Fruit fly (Drosophila melanogaster) whole organism, adult: ENCODE measurements around the gene CG13689.

Experiments used
- CG11617 ChIP-seq: fragments of 200-800 bp; sonication (Bioruptor generic); optimal IDR thresholded peaks from 2 replicates; lab custom pipeline; 2017; ENCODE audit warnings: mild to moderate bottlenecking, missing biosample characterization, missing genetic modification reagents, missing genetic modification characterization
- CG12768 ChIP-seq: fragments of 200-800 bp; sonication (Bioruptor generic); optimal IDR thresholded peaks from 2 replicates; lab custom pipeline; 2017; ENCODE audit warnings: missing biosample characterization, missing genetic modification characterization, mild to moderate bottlenecking, moderate library complexity, missing genetic modification reagents
- CG14711 ChIP-seq: fragments of 200-800 bp; sonication (Bioruptor generic); optimal IDR thresholded peaks from 2 replicates; lab custom pipeline; 2018; ENCODE audit warnings: missing biosample characterization, mild to moderate bottlenecking, missing genetic modification characterization, moderate library complexity
- CG1620 ChIP-seq: fragments of 200-800 bp; sonication (Bioruptor generic); optimal IDR thresholded peaks from 2 replicates; lab custom pipeline; 2016; ENCODE audit warnings: missing biosample characterization, missing genetic modification characterization
- CG33017 ChIP-seq: fragments of 200-800 bp; sonication (Bioruptor generic); optimal IDR thresholded peaks from 2 replicates; lab custom pipeline; 2018; ENCODE audit warnings: missing biosample characterization, mild to moderate bottlenecking, missing genetic modification characterization, moderate library complexity
- CG5204 ChIP-seq: fragments of 200-800 bp; sonication (Bioruptor generic); optimal IDR thresholded peaks from 2 replicates; lab custom pipeline; 2016; ENCODE audit warnings: missing biosample characterization, missing genetic modification characterization
- CG7045 ChIP-seq: fragments of 200-800 bp; sonication (Bioruptor generic); optimal IDR thresholded peaks from 2 replicates; lab custom pipeline; 2017; ENCODE audit warnings: missing biosample characterization, mild to moderate bottlenecking, missing genetic modification characterization
- CG7101 ChIP-seq: fragments of 200-800 bp; sonication (Bioruptor generic); optimal IDR thresholded peaks from 2 replicates; lab custom pipeline; 2018; ENCODE audit warnings: missing biosample characterization, mild to moderate bottlenecking, missing genetic modification characterization, moderate library complexity
- Clk ChIP-seq: fragments of 200-800 bp; sonication (Bioruptor generic); optimal IDR thresholded peaks from 2 replicates; lab custom pipeline; 2017; ENCODE audit warnings: missing biosample characterization, missing genetic modification characterization
- Crg-1 ChIP-seq: fragments of 200-800 bp; sonication (Bioruptor generic); optimal IDR thresholded peaks from 2 replicates; lab custom pipeline; 2016; ENCODE audit warnings: missing biosample characterization, missing genetic modification characterization
- Hr96 ChIP-seq: fragments of 200-800 bp; sonication (Bioruptor generic); optimal IDR thresholded peaks from 2 replicates; lab custom pipeline; 2016; ENCODE audit warnings: missing biosample characterization, missing genetic modification characterization
- Mnt ChIP-seq: fragments of 200-800 bp; sonication (Bioruptor generic); optimal IDR thresholded peaks from 2 replicates; lab custom pipeline; 2016; ENCODE audit warnings: missing biosample characterization, mild to moderate bottlenecking, missing genetic modification characterization
- bab1 ChIP-seq: fragments of 200-800 bp; sonication (Bioruptor generic); optimal IDR thresholded peaks from 3 replicates; lab custom pipeline; 2019; ENCODE audit warnings: missing biosample characterization, mild to moderate bottlenecking, missing genetic modification characterization, moderate library complexity
- cic ChIP-seq: fragments of 200-800 bp; sonication (Bioruptor generic); optimal IDR thresholded peaks from 2 replicates; lab custom pipeline; 2017; ENCODE audit warnings: missing biosample characterization, mild to moderate bottlenecking, missing genetic modification characterization, moderate library complexity
- cnc ChIP-seq, 2 experiments: fragments of >200 bp; optimal IDR thresholded peaks; 2 replicates each; lab custom pipeline; 2017
- kay ChIP-seq: fragments of 200-800 bp; sonication (Bioruptor generic); peaks from one replicate; lab custom pipeline; 2016; ENCODE audit warnings: missing biosample characterization, missing genetic modification characterization, borderline replicate concordance
- ovo ChIP-seq: fragments of 200-800 bp; sonication (Bioruptor generic); optimal IDR thresholded peaks from 2 replicates; lab custom pipeline; 2016; ENCODE audit warnings: missing biosample characterization, missing genetic modification characterization
- pad ChIP-seq: fragments of 200-800 bp; sonication (Bioruptor generic); optimal IDR thresholded peaks from 3 replicates; lab custom pipeline; 2017; ENCODE audit warnings: missing biosample characterization, missing genetic modification characterization, mild to moderate bottlenecking, moderate library complexity, missing genetic modification reagents
- tj ChIP-seq: fragments of 200-800 bp; sonication (Bioruptor generic); optimal IDR thresholded peaks from 3 replicates; lab custom pipeline; 2017; ENCODE audit warnings: missing biosample characterization, mild to moderate bottlenecking, missing genetic modification characterization, moderate library complexity
- toe ChIP-seq: fragments of 200-800 bp; sonication (Bioruptor generic); optimal IDR thresholded peaks from 2 replicates; lab custom pipeline; 2016; ENCODE audit warnings: missing biosample characterization, missing genetic modification characterization

CG13689 gene

dm6 chr2L:623210-623873 lies 20.7 kb downstream of the CG13689 start:
- TF ChIP-seq pad (GFP tag; lab: Kevin White, UChicago) (no peak), CG11617 (no peak), cnc (optimal IDR thresholded peaks at IDR 0.05; lab: Kevin White, UChicago) (no peak)

DNA sequence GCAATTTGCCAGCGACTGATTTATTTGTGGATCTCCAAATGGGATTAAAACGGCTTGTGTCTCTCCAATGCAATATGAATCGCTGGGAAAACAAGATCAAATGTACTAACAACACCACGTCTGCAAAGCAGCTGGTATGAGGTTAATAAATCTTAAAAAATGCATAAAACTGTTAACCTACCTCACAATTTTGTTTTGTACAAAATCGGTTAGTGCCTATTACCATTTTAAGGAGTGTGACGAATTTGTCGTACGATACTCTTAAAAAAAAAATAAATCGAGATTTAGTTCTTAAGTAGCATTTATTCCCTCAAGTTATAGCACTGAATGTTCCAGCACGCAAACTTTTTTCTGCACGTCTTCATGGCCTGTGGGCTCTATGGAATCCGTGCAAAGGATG lies 21.7 kb downstream of the CG13689 start, which contains the start of gene lectin-21Ca:
lectin-21Ca (plus strand) TSS at position 301 of the 400 bp plus-strand sequence.
- TF ChIP-seq CG7045 (GFP tag; lab: Kevin White, UChicago), result no peak
- TF ChIP-seq cic, result no peak
- no peak for TF ChIP-seq Clk (GFP tag; lab: Kevin White, UChicago)
- no peak for TF ChIP-seq cnc (optimal IDR thresholded peaks at IDR 0.05; lab: Kevin White, UChicago)
- TF ChIP-seq CG5204, result no peak

dm6 chr2L:625352-625751 lies 22.7 kb downstream of the CG13689 start, which contains the start of gene CG2839:
TSS of gene CG2839 (plus strand) at chr2L:625652.
- no peak for TF ChIP-seq kay
- no peak for TF ChIP-seq CG7045 (GFP tag; lab: Kevin White, UChicago)
- TF ChIP-seq Mnt (GFP tag; lab: Kevin White, UChicago), result no peak
- TF ChIP-seq CG1620 (GFP tag; lab: Kevin White, UChicago), result no peak
- no peak for TF ChIP-seq CG14711
- no peak for TF ChIP-seq bab1 (GFP tag; lab: Kevin White, UChicago)
- no peak for TF ChIP-seq tj (GFP tag; lab: Kevin White, UChicago)
- no peak for TF ChIP-seq ovo (GFP tag; lab: Kevin White, UChicago)
- no peak for TF ChIP-seq CG7101 (tag; lab: Kevin White, UChicago)
- no peak for TF ChIP-seq Hr96 (GFP tag; lab: Kevin White, UChicago)
- TF ChIP-seq cic, result no peak
- TF ChIP-seq CG5204, result no peak
- TF ChIP-seq toe (GFP tag; lab: Kevin White, UChicago), result no peak

- no peak for TF ChIP-seq tj (GFP tag; lab: Kevin White, UChicago)
- no peak for TF ChIP-seq CG7101 (tag; lab: Kevin White, UChicago)
- TF ChIP-seq toe (GFP tag; lab: Kevin White, UChicago), result no peak
- TF ChIP-seq CG14711, result no peak
- no peak for TF ChIP-seq kay
- no peak for TF ChIP-seq Clk (GFP tag; lab: Kevin White, UChicago)
- TF ChIP-seq cic, result no peak
- no peak for TF ChIP-seq CG11617
- no peak for TF ChIP-seq Mnt (GFP tag; lab: Kevin White, UChicago)
- no peak for TF ChIP-seq CG1620 (GFP tag; lab: Kevin White, UChicago)
- no peak for TF ChIP-seq cnc (optimal IDR thresholded peaks at IDR 0.05; lab: Kevin White, UChicago)
- no peak for TF ChIP-seq bab1 (GFP tag; lab: Kevin White, UChicago)
- TF ChIP-seq Crg-1, result no peak
- TF ChIP-seq CG5204, result no peak
- no peak for TF ChIP-seq CG7045 (GFP tag; lab: Kevin White, UChicago)
- no peak for TF ChIP-seq pad (GFP tag; lab: Kevin White, UChicago)
- TF ChIP-seq Hr96 (GFP tag; lab: Kevin White, UChicago), result no peak
- no peak for TF ChIP-seq CG33017 (tag; lab: Kevin White, UChicago)
- TF ChIP-seq ovo (GFP tag; lab: Kevin White, UChicago), result no peak
These were observed 27.6 kb downstream of the CG13689 start for dm6 chr2L:630177-630576.

DNA sequence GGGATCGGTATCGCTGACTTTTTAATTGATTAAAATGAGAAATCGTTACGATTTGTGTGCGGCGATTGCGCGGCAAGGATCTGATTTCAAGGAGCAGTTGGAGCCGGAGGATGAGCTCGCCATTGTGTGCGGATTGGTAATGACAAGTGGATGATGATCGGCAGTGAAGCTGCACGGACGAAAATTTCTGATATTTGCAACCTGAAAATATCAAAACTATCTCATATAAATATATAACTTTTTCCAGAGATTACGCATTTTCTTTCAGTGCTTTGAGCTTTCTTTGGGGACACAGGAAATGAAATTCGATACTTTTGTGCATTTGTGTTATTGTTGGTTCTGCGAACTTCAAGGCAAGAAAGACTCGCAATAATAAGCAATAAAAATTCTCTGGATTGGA lies 30.6 kb downstream of the CG13689 start:
- TF ChIP-seq CG7045 (GFP tag; lab: Kevin White, UChicago) (no peak), tj (GFP tag; lab: Kevin White, UChicago) (no peak), kay (no peak), cnc (optimal IDR thresholded peaks at IDR 0.05; lab: Kevin White, UChicago) (no peak), Mnt (GFP tag; lab: Kevin White, UChicago) (no peak), CG14711 (no peak), bab1 (GFP tag; lab: Kevin White, UChicago) (no peak), toe (GFP tag; lab: Kevin White, UChicago) (no peak), ovo (GFP tag; lab: Kevin White, UChicago) (no peak), Clk (GFP tag; lab: Kevin White, UChicago) (no peak), CG5204 (no peak), CG1620 (GFP tag; lab: Kevin White, UChicago) (no peak), CG33017 (tag; lab: Kevin White, UChicago) (no peak)

- TF ChIP-seq tj (GFP tag; lab: Kevin White, UChicago) (no peak), CG5204 (no peak), CG1620 (GFP tag; lab: Kevin White, UChicago) (no peak), CG7045 (GFP tag; lab: Kevin White, UChicago) (no peak), toe (GFP tag; lab: Kevin White, UChicago) (no peak), CG14711 (no peak), CG12768 (GFP tag; lab: Kevin White, UChicago) (no peak), cic (no peak), kay (no peak), pad (GFP tag; lab: Kevin White, UChicago) (no peak), Crg-1 (no peak), Mnt (GFP tag; lab: Kevin White, UChicago) (no peak), cnc (optimal IDR thresholded peaks at IDR 0.05; lab: Kevin White, UChicago) (no peak), CG33017 (tag; lab: Kevin White, UChicago) (no peak)
These were observed 31.6 kb downstream of the CG13689 start for dm6 chr2L:634208-634614.
